Worm (Caenorhabditis elegans) whole organism, L2 larva: ENCODE measurements around the gene dpy-23.

Source experiments
- C34F6.9 ChIP-seq: fragments of 150-350 bp; optimal IDR thresholded peaks from 2 replicates; lab custom pipeline; 2014; ENCODE audit warnings: missing biosample characterization, missing genetic modification characterization
- Y55F3AM.14 ChIP-seq: fragments of 200-800 bp; sonication (Bioruptor generic); optimal IDR thresholded peaks from 2 replicates; lab custom pipeline; 2018; ENCODE audit warnings: mild to moderate bottlenecking, missing genetic modification characterization, missing compliant biosample characterization
- ZK546.5 ChIP-seq: sonication (generic microtip); optimal IDR thresholded peaks from 2 replicates; lab custom pipeline; 2017; ENCODE audit warnings: missing biosample characterization, missing genetic modification characterization
- alr-1 ChIP-seq: fragments of 150-350 bp; optimal IDR thresholded peaks from 2 replicates; lab custom pipeline; 2014; ENCODE audit warnings: missing biosample characterization, missing genetic modification characterization
- aly-2 ChIP-seq: fragments of 150-350 bp; optimal IDR thresholded peaks from 2 replicates; lab custom pipeline; 2014; ENCODE audit warnings: missing biosample characterization, missing genetic modification characterization
- ama-1 ChIP-seq: fragments of 150-350 bp; optimal IDR thresholded peaks from 2 replicates; lab custom pipeline; 2018; ENCODE audit warnings: inconsistent platforms
- blmp-1 ChIP-seq: sonication (generic microtip); optimal IDR thresholded peaks from 2 replicates; lab custom pipeline; 2017; ENCODE audit warnings: missing genetic modification characterization, mild to moderate bottlenecking, missing compliant biosample characterization, antibody characterized with exemption, moderate library complexity; ENCODE audit not compliant: insufficient read depth
- ceh-16 ChIP-seq: fragments of 150-350 bp; optimal IDR thresholded peaks from 2 replicates; lab custom pipeline; 2014; ENCODE audit warnings: missing biosample characterization, missing genetic modification characterization
- ceh-82 ChIP-seq: fragments of 150-350 bp; optimal IDR thresholded peaks from 2 replicates; lab custom pipeline; 2014; ENCODE audit warnings: missing biosample characterization, missing genetic modification characterization
- dmd-4 ChIP-seq: sonication (generic microtip); optimal IDR thresholded peaks from 2 replicates; lab custom pipeline; 2017; ENCODE audit warnings: missing biosample characterization, missing genetic modification characterization
- elt-3 ChIP-seq: sonication (generic microtip); optimal IDR thresholded peaks from 2 replicates; lab custom pipeline; 2017; ENCODE audit warnings: missing biosample characterization, missing genetic modification characterization
- fos-1 ChIP-seq: fragments of 150-350 bp; optimal IDR thresholded peaks from 2 replicates; lab custom pipeline; 2014; ENCODE audit warnings: missing biosample characterization, missing genetic modification characterization
- gmeb-1 ChIP-seq: fragments of 150-350 bp; optimal IDR thresholded peaks from 2 replicates; lab custom pipeline; 2014; ENCODE audit warnings: missing biosample characterization, missing genetic modification characterization
- lin-13 ChIP-seq: fragments of 150-350 bp; optimal IDR thresholded peaks from 2 replicates; lab custom pipeline; 2014; ENCODE audit warnings: missing biosample characterization, missing genetic modification reagents, missing genetic modification characterization
- lin-39 ChIP-seq: fragments of 150-350 bp; optimal IDR thresholded peaks from 2 replicates; lab custom pipeline; 2014; ENCODE audit warnings: missing biosample characterization, missing genetic modification reagents, missing genetic modification characterization
- lsy-2 ChIP-seq, 2 experiments: fragments of 150-350 bp in 1 of 2; sonication (generic microtip) in 1 of 2; optimal IDR thresholded peaks; 2 replicates each; lab custom pipeline; 2014 to 2017; ENCODE audit warnings: missing biosample characterization in 2 of 2, missing genetic modification characterization in 2 of 2
- mab-5 ChIP-seq: fragments of 150-350 bp; optimal IDR thresholded peaks from 2 replicates; lab custom pipeline; 2014; ENCODE audit warnings: missing biosample characterization, missing genetic modification characterization
- mbf-1 ChIP-seq: sonication (generic microtip); optimal IDR thresholded peaks from 2 replicates; lab custom pipeline; 2017; ENCODE audit warnings: missing biosample characterization, missing genetic modification characterization
- mdl-1 ChIP-seq, 2 experiments: fragments of 150-350 bp in 1 of 2; sonication (generic microtip) in 1 of 2; optimal IDR thresholded peaks; 2 replicates each; lab custom pipeline; 2017; ENCODE audit warnings: missing biosample characterization in 2 of 2, missing genetic modification characterization in 2 of 2
- nhr-10 ChIP-seq: sonication (generic microtip); optimal IDR thresholded peaks from 2 replicates; lab custom pipeline; 2017; ENCODE audit warnings: missing biosample characterization, missing genetic modification characterization
- nhr-11 ChIP-seq: fragments of 150-350 bp; optimal IDR thresholded peaks from 2 replicates; lab custom pipeline; 2014; ENCODE audit warnings: missing biosample characterization, missing genetic modification characterization
- nhr-12 ChIP-seq: fragments of 150-350 bp; optimal IDR thresholded peaks from 2 replicates; lab custom pipeline; 2014; ENCODE audit warnings: missing biosample characterization, missing genetic modification characterization
- nhr-129 ChIP-seq: fragments of 150-350 bp; optimal IDR thresholded peaks from 2 replicates; lab custom pipeline; 2014; ENCODE audit warnings: missing biosample characterization, missing genetic modification characterization
- nhr-21 ChIP-seq: fragments of 150-350 bp; optimal IDR thresholded peaks from 2 replicates; lab custom pipeline; 2014; ENCODE audit warnings: missing biosample characterization, missing genetic modification characterization
- nhr-23 ChIP-seq: fragments of 150-350 bp; optimal IDR thresholded peaks from 2 replicates; lab custom pipeline; 2014; ENCODE audit warnings: missing biosample characterization, missing genetic modification reagents, missing genetic modification characterization
- nhr-25 ChIP-seq: fragments of 150-350 bp; sonication (generic microtip); optimal IDR thresholded peaks from 3 replicates; lab custom pipeline; 2014; ENCODE audit warnings: missing biosample characterization, missing genetic modification characterization
- nhr-6 ChIP-seq: fragments of 150-350 bp; optimal IDR thresholded peaks from 2 replicates; lab custom pipeline; 2014; ENCODE audit warnings: missing biosample characterization, missing genetic modification characterization
- nhr-77 ChIP-seq: fragments of 150-350 bp; optimal IDR thresholded peaks from 2 replicates; lab custom pipeline; 2014; ENCODE audit warnings: missing biosample characterization, missing genetic modification characterization
- peb-1 ChIP-seq: fragments of 150-350 bp; optimal IDR thresholded peaks from 2 replicates; lab custom pipeline; 2014; ENCODE audit warnings: missing biosample characterization, missing genetic modification characterization
- skn-1 ChIP-seq: sonication (generic microtip); optimal IDR thresholded peaks from 2 replicates; lab custom pipeline; 2017; ENCODE audit warnings: missing biosample characterization, missing genetic modification characterization
- sma-3 ChIP-seq: sonication (generic microtip); optimal IDR thresholded peaks from 2 replicates; lab custom pipeline; 2016; ENCODE audit warnings: missing genetic modification reagents, missing genetic modification characterization, missing compliant biosample characterization
- sma-9 ChIP-seq, 2 experiments: fragments of 150-350 bp in 1 of 2; sonication (generic microtip) in 1 of 2; optimal IDR thresholded peaks; 2 replicates each; lab custom pipeline; 2014 to 2016; ENCODE audit warnings: missing genetic modification characterization in 2 of 2, mild to moderate bottlenecking in 1 of 2, missing biosample characterization in 1 of 2, missing compliant biosample characterization in 1 of 2, missing genetic modification reagents in 1 of 2, moderate library complexity in 1 of 2
- snpc-4 ChIP-seq: fragments of 150-350 bp; optimal IDR thresholded peaks from 2 replicates; lab custom pipeline; 2014; ENCODE audit warnings: missing biosample characterization, missing genetic modification characterization
- unc-39 ChIP-seq: fragments of 150-350 bp; optimal IDR thresholded peaks from 2 replicates; lab custom pipeline; 2014; ENCODE audit warnings: missing biosample characterization, missing genetic modification characterization
- unc-55 ChIP-seq: fragments of 150-350 bp; sonication (generic microtip); optimal IDR thresholded peaks from 3 replicates; lab custom pipeline; 2014; ENCODE audit warnings: missing biosample characterization, missing genetic modification reagents, missing genetic modification characterization
- zag-1 ChIP-seq: fragments of 150-350 bp; optimal IDR thresholded peaks from 2 replicates; lab custom pipeline; 2014; ENCODE audit warnings: missing biosample characterization, missing genetic modification characterization
- ztf-1 ChIP-seq: fragments of 200-800 bp; sonication (Bioruptor generic); conservative IDR thresholded peaks from 2 replicates; pipeline ENCODE4 v1.3.6; 2022; ENCODE audit warnings: missing genetic modification characterization, missing compliant biosample characterization
- ztf-4 ChIP-seq: fragments of 150-350 bp; optimal IDR thresholded peaks from 2 replicates; lab custom pipeline; 2014; ENCODE audit warnings: missing biosample characterization, missing genetic modification characterization

dpy-23 gene

ce11 chrX:4342730-4343129, 46.4 kb upstream of the dpy-23 start:
- TF ChIP-seq aly-2 (tag; lab: Kevin White, UChicago) (no peak), nhr-25 (no peak), nhr-10 (tag; lab: Kevin White, UChicago) (no peak), peb-1 (tag; lab: Kevin White, UChicago) (no peak), dmd-4 (no peak), unc-55 (GFP tag; lab: Kevin White, UChicago) (no peak), nhr-21 (tag; lab: Kevin White, UChicago) (no peak), sma-3 (GFP tag; lab: Kevin White, UChicago) (no peak), lin-39 (tag; lab: Kevin White, UChicago) (no peak), nhr-6 (tag; lab: Kevin White, UChicago) (no peak), ceh-16 (no peak), ztf-1 (no peak), skn-1 (tag; lab: Kevin White, UChicago) (no peak), sma-9 (GFP tag; optimal IDR thresholded peaks at IDR 0.05; lab: Kevin White, UChicago) (no peak), sma-9 (tag; optimal IDR thresholded peaks at IDR 0.05; lab: Kevin White, UChicago) (no peak), nhr-129 (tag; lab: Kevin White, UChicago) (no peak)
- TF ChIP-seq, all 48 proteins: peak for 0

- no peak for TF ChIP-seq lin-39 (tag; lab: Kevin White, UChicago)
- no peak for TF ChIP-seq nhr-12 (tag; lab: Kevin White, UChicago)
- no peak for TF ChIP-seq nhr-10 (tag; lab: Kevin White, UChicago)
- TF ChIP-seq ceh-82 (tag; lab: Kevin White, UChicago) = no peak
- no peak for TF ChIP-seq C34F6.9 (tag; lab: Kevin White, UChicago)
- no peak for TF ChIP-seq nhr-25
- no peak for TF ChIP-seq skn-1 (tag; lab: Kevin White, UChicago)
- TF ChIP-seq mdl-1 (tag; optimal IDR thresholded peaks at IDR 0.05; lab: Kevin White, UChicago) = no peak
- no peak for TF ChIP-seq lsy-2 (tag; optimal IDR thresholded peaks at IDR 0.05; lab: Kevin White, UChicago)
- no peak for TF ChIP-seq peb-1 (tag; lab: Kevin White, UChicago)
- TF ChIP-seq elt-3 (tag; lab: Kevin White, UChicago) = no peak
These were observed 45.2 kb upstream of the dpy-23 start, which contains the start of gene F14H12.3 for ce11 chrX:4343915-4344314. Gene F14H12.3 (plus strand): TSS chrX:4344215.

- no peak for TF ChIP-seq lsy-2 (tag; optimal IDR thresholded peaks at IDR 0.05; lab: Kevin White, UChicago)
- TF ChIP-seq mbf-1 (tag; lab: Kevin White, UChicago) = no peak
- TF ChIP-seq nhr-129 (tag; lab: Kevin White, UChicago) = no peak
- no peak for TF ChIP-seq nhr-12 (tag; lab: Kevin White, UChicago)
- TF ChIP-seq, all 48 proteins: peak for 0
These were observed 39.0 kb upstream of the dpy-23 start, which contains the start of gene F14H12.2 for ce11 chrX:4350198-4350597. Gene F14H12.2 (plus strand): TSS chrX:4350498.

ce11 chrX:4353318-4353717, 35.8 kb upstream of the dpy-23 start, which contains the start of gene col-165:
Gene col-165 (plus strand): TSS chrX:4353618.
- TF ChIP-seq lsy-2 (tag; optimal IDR thresholded peaks at IDR 0.05; lab: Kevin White, UChicago) (no peak), ceh-16 (no peak), fos-1 (tag; lab: Kevin White, UChicago) (no peak), nhr-77 (tag; lab: Kevin White, UChicago) (no peak), C34F6.9 (tag; lab: Kevin White, UChicago) (no peak), peb-1 (tag; lab: Kevin White, UChicago) (no peak), lin-39 (tag; lab: Kevin White, UChicago) (no peak), aly-2 (tag; lab: Kevin White, UChicago) (no peak), nhr-11 (no peak), ZK546.5 (no peak), zag-1 (tag; lab: Kevin White, UChicago) (no peak), ama-1 (lab: Kevin White, UChicago) (no peak), sma-3 (GFP tag; lab: Kevin White, UChicago) (no peak), unc-39 (tag; lab: Kevin White, UChicago) (no peak), alr-1 (no peak), gmeb-1 (tag; lab: Kevin White, UChicago) (no peak)

- TF ChIP-seq lin-39 (tag; lab: Kevin White, UChicago) (no peak), nhr-25 (no peak), ceh-16 (no peak), snpc-4 (no peak), Y55F3AM.14 (GFP tag; lab: Kevin White, UChicago) (no peak), ama-1 (lab: Kevin White, UChicago) (no peak), mbf-1 (tag; lab: Kevin White, UChicago) (no peak), lin-13 (GFP tag; lab: Kevin White, UChicago) (no peak), ztf-4 (tag; lab: Kevin White, UChicago) (no peak), mab-5 (tag; lab: Kevin White, UChicago) (no peak), nhr-21 (tag; lab: Kevin White, UChicago) (no peak), fos-1 (tag; lab: Kevin White, UChicago) (no peak), blmp-1 (tag; lab: Kevin White, UChicago) (no peak), nhr-23 (tag; lab: Kevin White, UChicago) (no peak), sma-9 (GFP tag; optimal IDR thresholded peaks at IDR 0.05; lab: Kevin White, UChicago) (no peak), sma-9 (tag; optimal IDR thresholded peaks at IDR 0.05; lab: Kevin White, UChicago) (no peak), unc-55 (GFP tag; lab: Kevin White, UChicago) (no peak), dmd-4 (no peak), lsy-2 (tag; optimal IDR thresholded peaks at IDR 0.05; lab: Kevin White, UChicago) (no peak), elt-3 (tag; lab: Kevin White, UChicago) (no peak), nhr-11 (no peak)
These were observed 31.7 kb upstream of the dpy-23 start, which contains the start of gene F14H12.6 for ce11 chrX:4357467-4357866. Gene F14H12.6 (minus strand): TSS chrX:4357567.
